Fruit fly (Drosophila melanogaster) whole organism, embryonic: Measurements from ENCODE around the gene pico.

ENCODE experiments used
- Aef1 ChIP-seq: fragments of 200-800 bp; sonication (Bioruptor generic); IDR thresholded peaks from 3 replicates; pipeline ENCODE4 v1.3.6; 2022; ENCODE audit warnings: missing biosample characterization, missing genetic modification characterization
- Asciz ChIP-seq: fragments of 200-800 bp; sonication (Bioruptor generic); optimal IDR thresholded peaks from 2 replicates; lab custom pipeline; 2017; ENCODE audit warnings: missing biosample characterization, mild to moderate bottlenecking, missing genetic modification characterization, missing genetic modification reagents
- Awh ChIP-seq: fragments of 200-800 bp; sonication (Bioruptor generic); IDR thresholded peaks from 2 replicates; pipeline ENCODE4, ENCODE4 v1.3.6; 2022; ENCODE audit warnings: missing biosample characterization, missing genetic modification characterization
- CG10209 ChIP-seq: fragments of 200-800 bp; sonication (Bioruptor generic); optimal IDR thresholded peaks from 3 replicates; lab custom pipeline; 2017; ENCODE audit warnings: missing biosample characterization, mild to moderate bottlenecking, missing genetic modification characterization, missing genetic modification reagents
- CG10654 ChIP-seq: fragments of 200-800 bp; sonication (Bioruptor generic); optimal IDR thresholded peaks from 2 replicates; lab custom pipeline; 2016; ENCODE audit warnings: missing biosample characterization, missing genetic modification characterization
- CG14860 ChIP-seq: fragments of 200-800 bp; sonication (Bioruptor generic); IDR thresholded peaks from 3 replicates; pipeline ENCODE4 v1.3.6; 2022; ENCODE audit warnings: missing biosample characterization, missing genetic modification characterization; ENCODE audit not compliant: partially characterized antibody
- CG15073 ChIP-seq: fragments of 200-800 bp; sonication (Bioruptor generic); optimal IDR thresholded peaks from 2 replicates; lab custom pipeline; 2016; ENCODE audit warnings: missing biosample characterization, missing genetic modification characterization
- CG16815 ChIP-seq: fragments of 200-800 bp; sonication (Bioruptor generic); optimal IDR thresholded peaks from 3 replicates; lab custom pipeline; 2017; ENCODE audit warnings: missing biosample characterization, mild to moderate bottlenecking, missing genetic modification characterization
- CG17186 ChIP-seq: fragments of 200-800 bp; sonication (Bioruptor generic); optimal IDR thresholded peaks from 3 replicates; lab custom pipeline; 2017; ENCODE audit warnings: missing biosample characterization, missing genetic modification reagents, missing genetic modification characterization
- CG17328 ChIP-seq: fragments of 200-800 bp; sonication (Bioruptor generic); IDR thresholded peaks from 2 replicates; pipeline ENCODE4 v1.3.6; 2022; ENCODE audit warnings: missing biosample characterization, missing genetic modification characterization
- CG18011 ChIP-seq: fragments of 200-800 bp; sonication (Bioruptor generic); optimal IDR thresholded peaks from 2 replicates; lab custom pipeline; 2017; ENCODE audit warnings: missing biosample characterization, missing genetic modification characterization, mild to moderate bottlenecking, moderate library complexity, missing genotype
- CG18476 ChIP-seq: fragments of 200-800 bp; sonication (Bioruptor generic); optimal IDR thresholded peaks from 2 replicates; lab custom pipeline; 2016; ENCODE audit warnings: missing biosample characterization, mild to moderate bottlenecking, missing genetic modification characterization
- CG31365 ChIP-seq: fragments of 200-800 bp; sonication (Bioruptor generic); optimal IDR thresholded peaks from 2 replicates; lab custom pipeline; 2018; ENCODE audit warnings: missing biosample characterization, mild to moderate bottlenecking, missing genetic modification characterization
- CG34224 ChIP-seq: fragments of 200-800 bp; sonication (Bioruptor generic); IDR thresholded peaks from 3 replicates; pipeline ENCODE4 v1.3.6; 2022; ENCODE audit warnings: missing biosample characterization, missing genetic modification characterization; ENCODE audit not compliant: partially characterized antibody
- CG4282 ChIP-seq: fragments of 200-800 bp; sonication (Bioruptor generic); optimal IDR thresholded peaks from 2 replicates; lab custom pipeline; 2016; ENCODE audit warnings: missing biosample characterization, missing genetic modification characterization
- CG6791 ChIP-seq: fragments of 200-800 bp; sonication (Bioruptor generic); IDR thresholded peaks from 3 replicates; pipeline ENCODE4 v1.3.6; 2022; ENCODE audit warnings: missing biosample characterization, missing genetic modification characterization; ENCODE audit not compliant: partially characterized antibody
- CG9932 ChIP-seq: fragments of 200-800 bp; sonication (Bioruptor generic); IDR thresholded peaks from 2 replicates; pipeline ENCODE4 v1.3.6; 2022; ENCODE audit warnings: missing biosample characterization, missing genetic modification characterization
- Fer2 ChIP-seq: fragments of 200-800 bp; sonication (Bioruptor generic); optimal IDR thresholded peaks from 2 replicates; lab custom pipeline; 2018; ENCODE audit warnings: missing biosample characterization, mild to moderate bottlenecking, missing genetic modification characterization, moderate library complexity
- H15 ChIP-seq: fragments of 200-800 bp; sonication (Bioruptor generic); IDR thresholded peaks from 3 replicates; pipeline ENCODE4 v1.3.6; 2022; ENCODE audit warnings: missing biosample characterization, missing genetic modification characterization
- H2.0 ChIP-seq: fragments of 200-800 bp; sonication (Bioruptor generic); IDR thresholded peaks from 2 replicates; pipeline ENCODE4 v1.3.6; 2022; ENCODE audit warnings: missing biosample characterization, missing genetic modification characterization
- Myb ChIP-seq: fragments of 200-800 bp; sonication (Bioruptor generic); optimal IDR thresholded peaks from 2 replicates; lab custom pipeline; 2016; ENCODE audit warnings: missing biosample characterization, missing genetic modification characterization
- NFAT ChIP-seq: fragments of 200-800 bp; sonication (Bioruptor generic); IDR thresholded peaks from 2 replicates; pipeline ENCODE4 v1.3.6; 2022; ENCODE audit warnings: missing biosample characterization, missing genetic modification characterization
- Oaz ChIP-seq: fragments of 200-800 bp; sonication (Bioruptor generic); IDR thresholded peaks from 2 replicates; pipeline ENCODE4 v1.3.6; 2022; ENCODE audit warnings: missing biosample characterization, missing genetic modification characterization
- Rx ChIP-seq: fragments of 200-800 bp; sonication (Bioruptor generic); IDR thresholded peaks from 2 replicates; pipeline ENCODE4 v1.3.6; 2022; ENCODE audit warnings: missing biosample characterization, missing genetic modification characterization
- Six4 ChIP-seq: fragments of 200-800 bp; sonication (Bioruptor generic); optimal IDR thresholded peaks from 2 replicates; lab custom pipeline; 2016; ENCODE audit warnings: missing biosample characterization, missing genetic modification characterization
- ara ChIP-seq: fragments of 200-800 bp; sonication (Bioruptor generic); IDR thresholded peaks from 2 replicates; pipeline ENCODE4 v1.3.6; 2022; ENCODE audit warnings: missing biosample characterization, missing genetic modification characterization
- br ChIP-seq: fragments of >200 bp; optimal IDR thresholded peaks from 2 replicates; lab custom pipeline; 2017
- dan ChIP-seq: fragments of 200-800 bp; sonication (Bioruptor generic); IDR thresholded peaks from 2 replicates; pipeline ENCODE4 v1.3.6; 2022; ENCODE audit warnings: missing biosample characterization, missing genetic modification characterization
- danr ChIP-seq: fragments of 200-800 bp; sonication (Bioruptor generic); IDR thresholded peaks from 2 replicates; pipeline ENCODE4 v1.3.6; 2022; ENCODE audit warnings: missing biosample characterization, missing genetic modification characterization
- dimm ChIP-seq: fragments of 200-800 bp; sonication (Bioruptor generic); IDR thresholded peaks from 2 replicates; pipeline ENCODE4 v1.3.6; 2022; ENCODE audit warnings: missing biosample characterization, missing genetic modification characterization
- dysf ChIP-seq: fragments of 200-800 bp; sonication (Bioruptor generic); IDR thresholded peaks from 3 replicates; pipeline ENCODE4 v1.3.6; 2022; ENCODE audit warnings: missing biosample characterization, missing genetic modification characterization
- ems ChIP-seq: fragments of 200-800 bp; sonication (Bioruptor generic); optimal IDR thresholded peaks from 3 replicates; lab custom pipeline; 2016; ENCODE audit warnings: missing biosample characterization, missing genetic modification characterization
- ftz-f1 ChIP-seq: fragments of 200-800 bp; sonication (Bioruptor generic); optimal IDR thresholded peaks from 2 replicates; lab custom pipeline; 2016; ENCODE audit warnings: missing biosample characterization, missing genetic modification characterization
- gcm ChIP-seq: fragments of 200-800 bp; sonication (Bioruptor generic); optimal IDR thresholded peaks from 2 replicates; lab custom pipeline; 2019; ENCODE audit warnings: missing biosample characterization, mild to moderate bottlenecking, missing genetic modification characterization, moderate library complexity
- gsb ChIP-seq: fragments of 200-800 bp; sonication (Bioruptor generic); IDR thresholded peaks from 2 replicates; pipeline ENCODE4 v1.3.6; 2022; ENCODE audit warnings: missing biosample characterization, missing genetic modification characterization
- gsb-n ChIP-seq: fragments of 200-800 bp; sonication (Bioruptor generic); optimal IDR thresholded peaks from 3 replicates; lab custom pipeline; 2018; ENCODE audit warnings: missing biosample characterization, mild to moderate bottlenecking, missing genetic modification characterization
- gt ChIP-seq: fragments of 200-800 bp; sonication (Bioruptor generic); IDR thresholded peaks from 2 replicates; pipeline ENCODE4 v1.3.6; 2022; ENCODE audit warnings: missing biosample characterization, missing genetic modification characterization
- ham ChIP-seq: fragments of 200-800 bp; sonication (Bioruptor generic); IDR thresholded peaks from 2 replicates; pipeline ENCODE4 v1.3.6; 2022; ENCODE audit warnings: missing biosample characterization, missing genetic modification characterization
- hb ChIP-seq: fragments of 200-800 bp; sonication (Bioruptor generic); IDR thresholded peaks from 3 replicates; pipeline ENCODE4 v1.3.6; 2022; ENCODE audit warnings: missing biosample characterization, missing genetic modification characterization; ENCODE audit not compliant: partially characterized antibody
- her ChIP-seq: fragments of 200-800 bp; sonication (Bioruptor generic); optimal IDR thresholded peaks from 2 replicates; lab custom pipeline; 2016; ENCODE audit warnings: missing biosample characterization, missing genetic modification characterization
- lab ChIP-seq: fragments of 200-800 bp; sonication (Bioruptor generic); optimal IDR thresholded peaks from 3 replicates; lab custom pipeline; 2017; ENCODE audit warnings: missing biosample characterization, missing genetic modification characterization, mild to moderate bottlenecking, moderate library complexity, missing genetic modification reagents
- lilli ChIP-seq: fragments of 200-800 bp; sonication (Bioruptor generic); optimal IDR thresholded peaks from 3 replicates; lab custom pipeline; 2016; ENCODE audit warnings: missing biosample characterization, missing genetic modification characterization
- phol ChIP-seq: fragments of 200-800 bp; sonication (Bioruptor generic); optimal IDR thresholded peaks from 3 replicates; lab custom pipeline; 2018; ENCODE audit warnings: missing biosample characterization, mild to moderate bottlenecking, missing genetic modification characterization, moderate library complexity
- row ChIP-seq: fragments of 200-800 bp; sonication (Bioruptor generic); IDR thresholded peaks from 3 replicates; pipeline ENCODE4 v1.3.6; 2022; ENCODE audit warnings: missing biosample characterization, missing genetic modification characterization
- salm ChIP-seq: fragments of 200-800 bp; sonication (Bioruptor generic); optimal IDR thresholded peaks from 2 replicates; lab custom pipeline; 2018; ENCODE audit warnings: missing biosample characterization, mild to moderate bottlenecking, missing genetic modification characterization
- schlank ChIP-seq: fragments of 200-800 bp; sonication (Bioruptor generic); optimal IDR thresholded peaks from 2 replicates; lab custom pipeline; 2018; ENCODE audit warnings: missing biosample characterization, mild to moderate bottlenecking, missing genetic modification characterization
- shn ChIP-seq: fragments of 200-800 bp; sonication (Bioruptor generic); optimal IDR thresholded peaks from 3 replicates; lab custom pipeline; 2016; ENCODE audit warnings: missing biosample characterization, missing genetic modification characterization
- slbo ChIP-seq: fragments of 200-800 bp; sonication (Bioruptor generic); IDR thresholded peaks from 2 replicates; pipeline ENCODE4 v1.3.6; 2022; ENCODE audit warnings: missing biosample characterization, missing genetic modification characterization
- sqz ChIP-seq: fragments of 200-800 bp; sonication (Bioruptor generic); optimal IDR thresholded peaks from 3 replicates; lab custom pipeline; 2018; ENCODE audit warnings: missing biosample characterization, mild to moderate bottlenecking, missing genetic modification characterization
- trh ChIP-seq: fragments of 200-800 bp; sonication (Bioruptor generic); optimal IDR thresholded peaks from 2 replicates; lab custom pipeline; 2016; ENCODE audit warnings: missing biosample characterization, missing genetic modification characterization
- zen ChIP-seq: fragments of 200-800 bp; sonication (Bioruptor generic); optimal IDR thresholded peaks from 3 replicates; lab custom pipeline; 2018; ENCODE audit warnings: missing biosample characterization, mild to moderate bottlenecking, missing genetic modification characterization, moderate library complexity

pico gene

dm6 chrX:19848342-19848793 is 3.5 kb downstream of the pico start (continued):
- no peak for TF ChIP-seq gsb-n (tag; lab: Kevin White, UChicago)
- TF ChIP-seq CG9932 (GFP tag; lab: Robert Waterston, UW) = peak; percentile 59; the same call in 1 of the 2 replicates
- TF ChIP-seq CG10654 (GFP tag; lab: Kevin White, UChicago) = peak; percentile 57
- peak; percentile 74 for TF ChIP-seq ems (GFP tag; lab: Kevin White, UChicago)
- peak; percentile 51 for TF ChIP-seq CG4282 (GFP tag; lab: Kevin White, UChicago)
- TF ChIP-seq br = no peak
- no peak for TF ChIP-seq CG14860 (GFP tag; lab: Robert Waterston, UW)
- peak; percentile 30; the same call in 1 of the 2 replicates for TF ChIP-seq Oaz (GFP tag; lab: Robert Waterston, UW)
- peak; percentile 33 for TF ChIP-seq Myb (GFP tag; lab: Kevin White, UChicago)
- peak; percentile 9 for TF ChIP-seq Fer2
- TF ChIP-seq trh = peak; percentile 56
- TF ChIP-seq ara (GFP tag; lab: Robert Waterston, UW) = peak; percentile 25; the same call in 1 of the 2 replicates
- TF ChIP-seq danr (GFP tag; lab: Robert Waterston, UW) = peak; percentile 39; the same call in 1 of the 2 replicates
- TF ChIP-seq Aef1 (GFP tag; lab: Robert Waterston, UW) = peak; percentile 71; the same call in 2 of the 3 replicates
- peak; percentile 49 for TF ChIP-seq schlank (tag; lab: Kevin White, UChicago)
- TF ChIP-seq CG18011 (GFP tag; lab: Kevin White, UChicago) = peak; percentile 37
- TF ChIP-seq Six4 (GFP tag; lab: Kevin White, UChicago) = peak; percentile 66
- TF ChIP-seq CG16815 = peak; percentile 39
- no peak for TF ChIP-seq Asciz (GFP tag; lab: Kevin White, UChicago)
- TF ChIP-seq dysf = peak; percentile 78
- peak; percentile 53 for TF ChIP-seq CG34224 (GFP tag; lab: Robert Waterston, UW)
- TF ChIP-seq CG17186 (GFP tag; lab: Kevin White, UChicago) = peak; percentile 28
- TF ChIP-seq phol (tag; lab: Kevin White, UChicago) = peak; percentile 70
- TF ChIP-seq Rx (GFP tag; lab: Robert Waterston, UW) = peak; percentile 51
- TF ChIP-seq CG6791 (GFP tag; lab: Robert Waterston, UW) = peak; percentile 69; the same call in 2 of the 3 replicates
- peak; percentile 73 for TF ChIP-seq CG17328 (GFP tag; lab: Robert Waterston, UW)
- no peak for TF ChIP-seq sqz (GFP tag; lab: Kevin White, UChicago)
- no peak for TF ChIP-seq CG31365 (tag; lab: Kevin White, UChicago)
- no peak for TF ChIP-seq dan
- TF ChIP-seq CG15073 (GFP tag; lab: Kevin White, UChicago) = no peak
- TF ChIP-seq salm (tag; lab: Kevin White, UChicago) = no peak
- TF ChIP-seq CG10209 (GFP tag; lab: Kevin White, UChicago) = peak; percentile 64
- TF ChIP-seq row (GFP tag; lab: Robert Waterston, UW) = peak; percentile 85
- TF ChIP-seq slbo (GFP tag; lab: Robert Waterston, UW) = peak; percentile 86
- peak; percentile 64; the same call in 1 of the 2 replicates for TF ChIP-seq Awh
- peak; percentile 41 for TF ChIP-seq ftz-f1 (GFP tag; lab: Kevin White, UChicago)
- no peak for TF ChIP-seq hb
- TF ChIP-seq zen (tag; lab: Kevin White, UChicago) = peak; percentile 61
- TF ChIP-seq H2.0 (GFP tag; lab: Robert Waterston, UW) = peak; percentile 69
- 0 out of 2 replicates have a peak, but pooled peaks have one; percentile 39 for TF ChIP-seq gsb (GFP tag; lab: Robert Waterston, UW)
- peak; percentile 79 for TF ChIP-seq shn (GFP tag; lab: Kevin White, UChicago)
- peak; percentile 84 for TF ChIP-seq her (GFP tag; lab: Kevin White, UChicago)
- TF ChIP-seq dimm = no peak
- TF ChIP-seq H15 (GFP tag; lab: Robert Waterston, UW) = peak; percentile 70; the same call in 2 of the 3 replicates
- TF ChIP-seq gt = no peak; the same call in 1 of the 2 replicates
- peak; percentile 70 for TF ChIP-seq NFAT (GFP tag; lab: Robert Waterston, UW)
- TF ChIP-seq lab (GFP tag; lab: Kevin White, UChicago) = peak; percentile 84
- peak; percentile 40 for TF ChIP-seq gcm (GFP tag; lab: Kevin White, UChicago)
- TF ChIP-seq ham = no peak
- peak; percentile 80 for TF ChIP-seq lilli
- peak; percentile 64 for TF ChIP-seq CG18476
